Fruit fly (Drosophila melanogaster): Measurements from ENCODE around the gene CG7299.

Gene CG7299

dm6 chr2L:10697992-10698391 is 13.8 kb upstream of the CG7299 start, which contains the start of gene CG7300 (continued):
- TF ChIP-seq fd64A (GFP tag; optimal IDR thresholded peaks at IDR 0.05), result no peak
- no peak for TF ChIP-seq run (tag; optimal IDR thresholded peaks at IDR 0.05)
- no peak for TF ChIP-seq trh (GFP tag; optimal IDR thresholded peaks at IDR 0.05)
- TF ChIP-seq maf-S (GFP tag; optimal IDR thresholded peaks at IDR 0.05), result no peak
- TF ChIP-seq lab (GFP tag; optimal IDR thresholded peaks at IDR 0.05), result peak; percentile 76
- no peak for TF ChIP-seq CG3838 (GFP tag; optimal IDR thresholded peaks at IDR 0.05)
- TF ChIP-seq CG15479 (GFP tag; optimal IDR thresholded peaks at IDR 0.05), result no peak
- no peak for TF ChIP-seq yki (optimal IDR thresholded peaks at IDR 0.05)
- TF ChIP-seq Sry-δ (GFP tag; optimal IDR thresholded peaks at IDR 0.05), result no peak
- TF ChIP-seq CG6654 (GFP tag; optimal IDR thresholded peaks at IDR 0.05), result no peak
- no peak for TF ChIP-seq fd102C (GFP tag; optimal IDR thresholded peaks at IDR 0.05)
- no peak for TF ChIP-seq h (optimal IDR thresholded peaks at IDR 0.05)
- peak; percentile 21 for TF ChIP-seq slou (GFP tag; optimal IDR thresholded peaks at IDR 0.05)
- TF ChIP-seq unc-4 (GFP tag; IDR thresholded peaks at IDR 0.05; ENCODE audit: partially characterized antibody), result no peak
- no peak for TF ChIP-seq Gsc (GFP tag; IDR thresholded peaks at IDR 0.05)
- no peak for TF ChIP-seq zen2 (GFP tag; IDR thresholded peaks at IDR 0.05; ENCODE audit: partially characterized antibody)
- TF ChIP-seq C15 (GFP tag; IDR thresholded peaks at IDR 0.05), result 0 out of 3 replicates have a peak, but pooled peaks have one; percentile 31
- TF ChIP-seq pb (GFP tag; optimal IDR thresholded peaks at IDR 0.05), result peak; percentile 7
- TF ChIP-seq CG4360 (GFP tag; IDR thresholded peaks at IDR 0.05), result no peak
- TF ChIP-seq HLHmδ (GFP tag; optimal IDR thresholded peaks at IDR 0.05), result no peak
- TF ChIP-seq lbe (GFP tag; optimal IDR thresholded peaks at IDR 0.05), result no peak
- TF ChIP-seq ranshi (GFP tag; IDR thresholded peaks at IDR 0.05), result no peak
- TF ChIP-seq CG13287 (GFP tag; IDR thresholded peaks at IDR 0.05; ENCODE audit: partially characterized antibody), result no peak
- TF ChIP-seq sc (optimal IDR thresholded peaks at IDR 0.05), result no peak
- no peak for TF ChIP-seq sc (GFP tag; optimal IDR thresholded peaks at IDR 0.05)
- no peak for TF ChIP-seq Doc2 (GFP tag; IDR thresholded peaks at IDR 0.05)
- TF ChIP-seq CG13296 (GFP tag; optimal IDR thresholded peaks at IDR 0.05), result no peak
- no peak for TF ChIP-seq Fer2 (tag; optimal IDR thresholded peaks at IDR 0.05)
- TF ChIP-seq Rx (GFP tag; IDR thresholded peaks at IDR 0.05), result no peak
- TF ChIP-seq HHEX (GFP tag; optimal IDR thresholded peaks at IDR 0.05), result peak; percentile 35
- no peak for TF ChIP-seq CrebB (tag; optimal IDR thresholded peaks at IDR 0.05)
- no peak for TF ChIP-seq B-H2 (GFP tag; optimal IDR thresholded peaks at IDR 0.05)
- TF ChIP-seq ERR (GFP tag; optimal IDR thresholded peaks at IDR 0.05), result no peak
- TF ChIP-seq CG34376 (GFP tag; optimal IDR thresholded peaks at IDR 0.05), result no peak
- no peak for TF ChIP-seq nau (GFP tag; optimal IDR thresholded peaks at IDR 0.05)
- no peak for TF ChIP-seq CG43689 (GFP tag; IDR thresholded peaks at IDR 0.05)
- peak; percentile 63 for TF ChIP-seq CG2712 (tag; optimal IDR thresholded peaks at IDR 0.05)
- TF ChIP-seq CG31365 (tag; optimal IDR thresholded peaks at IDR 0.05), result no peak
- no peak for TF ChIP-seq CG12299 (tag; optimal IDR thresholded peaks at IDR 0.05)
- 0 out of 2 replicates have a peak, but pooled peaks have one; percentile 40 for TF ChIP-seq GATAe (GFP tag; conservative IDR thresholded peaks at IDR 0.05)
- TF ChIP-seq dmrt11E (tag; optimal IDR thresholded peaks at IDR 0.05), result peak; percentile 24
- peak; percentile 31 for TF ChIP-seq CG10209 (GFP tag; optimal IDR thresholded peaks at IDR 0.05)
- TF ChIP-seq CG2889 (GFP tag; IDR thresholded peaks at IDR 0.05), result 0 out of 3 replicates have a peak, but pooled peaks have one; percentile 27
- no peak for TF ChIP-seq salm (tag; optimal IDR thresholded peaks at IDR 0.05)
- TF ChIP-seq zf30C (GFP tag; optimal IDR thresholded peaks at IDR 0.05), result no peak
- TF ChIP-seq Dref (GFP tag; IDR thresholded peaks at IDR 0.05), result no peak
- no peak for TF ChIP-seq CG5245 (GFP tag; optimal IDR thresholded peaks at IDR 0.05)
- TF ChIP-seq CG14050 (GFP tag; IDR thresholded peaks at IDR 0.05), result no peak
- peak in 1 of 2 experiments; percentile 56 for TF ChIP-seq Pdp1 (GFP tag; optimal IDR thresholded peaks at IDR 0.05)
- no peak for TF ChIP-seq btn (GFP tag; optimal IDR thresholded peaks at IDR 0.05)
- no peak for TF ChIP-seq nerfin-2 (GFP tag; IDR thresholded peaks at IDR 0.05; ENCODE audit: partially characterized antibody)
- 0 out of 3 replicates have a peak, but pooled peaks have one; percentile 17 for TF ChIP-seq CG6175 (GFP tag; IDR thresholded peaks at IDR 0.05)

Measured in whole organism, embryonic.